Fruit fly (Drosophila melanogaster) whole organism, pupa: Measurements from ENCODE around the gene Pdf.

Source experiments
- CG13204 ChIP-seq: fragments of 200-800 bp; sonication (Bioruptor generic); optimal IDR thresholded peaks from 2 replicates; lab custom pipeline; 2018; ENCODE audit warnings: missing biosample characterization, mild to moderate bottlenecking, missing genetic modification characterization, moderate library complexity
- CG32121 ChIP-seq: fragments of 200-800 bp; sonication (Bioruptor generic); IDR thresholded peaks from 2 replicates; pipeline ENCODE4 v1.3.6; 2022; ENCODE audit warnings: missing biosample characterization, missing genetic modification characterization
- CG34367 ChIP-seq: fragments of 200-800 bp; sonication (Bioruptor generic); optimal IDR thresholded peaks from 2 replicates; lab custom pipeline; 2018; ENCODE audit warnings: missing biosample characterization, mild to moderate bottlenecking, missing genetic modification characterization
- CG4496 ChIP-seq: fragments of 200-800 bp; sonication (Bioruptor generic); IDR thresholded peaks from 3 replicates; pipeline ENCODE4 v1.3.6; 2022; ENCODE audit warnings: missing biosample characterization, missing genetic modification characterization
- CG8301 ChIP-seq: fragments of 200-800 bp; sonication (Bioruptor generic); optimal IDR thresholded peaks from 2 replicates; lab custom pipeline; 2018; ENCODE audit warnings: missing biosample characterization, mild to moderate bottlenecking, missing genetic modification characterization
- CG9948 ChIP-seq: fragments of 200-800 bp; sonication (Bioruptor generic); optimal IDR thresholded peaks from 2 replicates; lab custom pipeline; 2018; ENCODE audit warnings: missing biosample characterization, mild to moderate bottlenecking, missing genetic modification characterization, moderate library complexity
- Ets98B ChIP-seq: fragments of 200-800 bp; sonication (Bioruptor generic); IDR thresholded peaks from 2 replicates; pipeline ENCODE4 v1.3.6; 2022; ENCODE audit warnings: missing biosample characterization, missing genetic modification characterization
- Snoo ChIP-seq: fragments of 200-800 bp; sonication (Bioruptor generic); optimal IDR thresholded peaks from 3 replicates; lab custom pipeline; 2017; ENCODE audit warnings: missing biosample characterization, mild to moderate bottlenecking, missing genetic modification characterization, inconsistent platforms

- TF ChIP-seq Snoo: no peak
- no peak for TF ChIP-seq CG13204
- TF ChIP-seq CG9948: no peak
- no peak for TF ChIP-seq Ets98B
- TF ChIP-seq CG34367: no peak
- no peak for TF ChIP-seq CG4496 (GFP tag; lab: Robert Waterston, UW)
- TF ChIP-seq CG8301: no peak
- TF ChIP-seq CG32121 (GFP tag; lab: Robert Waterston, UW): no peak
These were observed 7.2 kb downstream of the Pdf start, which contains the start of gene Hex-t1 for dm6 chr3R:26448779-26449178.
